Worm (Caenorhabditis elegans): ENCODE data around the gene Y116A8C.30.

DNA sequence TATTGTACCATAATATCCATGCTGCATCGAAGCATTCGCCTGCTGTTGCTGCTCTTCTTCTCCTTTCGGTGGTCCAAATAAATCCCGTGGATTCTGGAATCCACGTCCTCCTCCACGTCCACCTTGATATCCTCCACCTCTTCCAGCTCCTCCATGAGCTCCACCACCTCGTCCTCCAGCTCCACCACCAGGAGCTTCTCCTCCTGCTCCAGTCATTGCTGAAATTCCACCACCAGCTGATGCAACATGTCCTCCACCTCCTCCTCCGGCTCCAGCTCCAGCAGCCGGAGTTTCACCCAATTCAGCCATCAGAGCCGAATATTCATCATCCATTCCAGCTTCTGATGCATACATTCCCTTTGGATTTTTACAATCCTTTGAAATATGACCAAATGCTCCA is 2.1 kb upstream of the Y116A8C.30 start:
- TF ChIP-seq ceh-9 (tag; optimal IDR thresholded peaks at IDR 0.05) (no peak), elt-1 (tag; optimal IDR thresholded peaks at IDR 0.05) (no peak), elt-2 (tag; optimal IDR thresholded peaks at IDR 0.05) (no peak), nhr-28 (tag; optimal IDR thresholded peaks at IDR 0.05) (no peak), nhr-67 (tag; optimal IDR thresholded peaks at IDR 0.05) (no peak), daf-12 (tag; optimal IDR thresholded peaks at IDR 0.05) (no peak)
